Fruit fly (Drosophila melanogaster) whole organism, embryonic: Measurements from ENCODE around the gene zye.

Source experiments
- ATbp ChIP-seq: fragments of 200-800 bp; sonication (Bioruptor generic); optimal IDR thresholded peaks from 2 replicates; lab custom pipeline; 2017; ENCODE audit warnings: missing biosample characterization, mild to moderate bottlenecking, missing genetic modification characterization, missing genetic modification reagents
- Asciz ChIP-seq: fragments of 200-800 bp; sonication (Bioruptor generic); optimal IDR thresholded peaks from 2 replicates; lab custom pipeline; 2017; ENCODE audit warnings: missing biosample characterization, mild to moderate bottlenecking, missing genetic modification characterization, missing genetic modification reagents
- Bdp1 ChIP-seq: fragments of 200-800 bp; sonication (Bioruptor generic); optimal IDR thresholded peaks from 3 replicates; lab custom pipeline; 2016; ENCODE audit warnings: missing biosample characterization, missing genetic modification characterization
- CG10209 ChIP-seq: fragments of 200-800 bp; sonication (Bioruptor generic); optimal IDR thresholded peaks from 3 replicates; lab custom pipeline; 2017; ENCODE audit warnings: missing biosample characterization, mild to moderate bottlenecking, missing genetic modification characterization, missing genetic modification reagents
- CG11696 ChIP-seq: fragments of 200-800 bp; sonication (Bioruptor generic); IDR thresholded peaks from 2 replicates; pipeline ENCODE4 v1.3.6; 2022; ENCODE audit warnings: missing biosample characterization, missing genetic modification characterization
- CG12071 ChIP-seq: fragments of 200-800 bp; sonication (Bioruptor generic); optimal IDR thresholded peaks from 3 replicates; lab custom pipeline; 2018; ENCODE audit warnings: missing biosample characterization, mild to moderate bottlenecking, missing genetic modification characterization
- CG13296 ChIP-seq: fragments of 200-800 bp; sonication (Bioruptor generic); optimal IDR thresholded peaks from 3 replicates; lab custom pipeline; 2018; ENCODE audit warnings: missing biosample characterization, mild to moderate bottlenecking, missing genetic modification characterization
- CG13424 ChIP-seq: fragments of 200-800 bp; sonication (Bioruptor generic); optimal IDR thresholded peaks from 2 replicates; lab custom pipeline; 2019; ENCODE audit warnings: missing biosample characterization, mild to moderate bottlenecking, missing genetic modification characterization, moderate library complexity
- CG15011 ChIP-seq: fragments of 200-800 bp; sonication (Bioruptor generic); optimal IDR thresholded peaks from 3 replicates; lab custom pipeline; 2018; ENCODE audit warnings: missing biosample characterization, mild to moderate bottlenecking, missing genetic modification characterization
- CG16779 ChIP-seq: fragments of 200-800 bp; sonication (Bioruptor generic); IDR thresholded peaks from 2 replicates; pipeline ENCODE4 v1.3.6; 2022; ENCODE audit warnings: missing biosample characterization, missing genetic modification characterization
- CG42726 ChIP-seq: fragments of 200-800 bp; sonication (Bioruptor generic); IDR thresholded peaks from 2 replicates; pipeline ENCODE4 v1.3.6; 2022; ENCODE audit warnings: missing biosample characterization, missing genetic modification characterization; ENCODE audit not compliant: partially characterized antibody
- CG6683 ChIP-seq: fragments of 200-800 bp; sonication (Bioruptor generic); optimal IDR thresholded peaks from 2 replicates; lab custom pipeline; 2017; ENCODE audit warnings: missing biosample characterization, mild to moderate bottlenecking, missing genetic modification characterization, missing genetic modification reagents
- CG8924 ChIP-seq: fragments of 200-800 bp; optimal IDR thresholded peaks from 3 replicates; lab custom pipeline; 2019; ENCODE audit warnings: missing biosample characterization, mild to moderate bottlenecking, missing genetic modification characterization, moderate library complexity
- CoRest ChIP-seq: fragments of 200-800 bp; sonication (Bioruptor generic); optimal IDR thresholded peaks from 3 replicates; lab custom pipeline; 2018; ENCODE audit warnings: missing biosample characterization, mild to moderate bottlenecking, missing genetic modification characterization, moderate library complexity
- GATAe ChIP-seq: fragments of 200-800 bp; sonication (Bioruptor generic); conservative IDR thresholded peaks from 2 replicates; pipeline ENCODE4 v1.3.6; 2022; ENCODE audit warnings: missing biosample characterization, missing genetic modification characterization
- Neu2 ChIP-seq: fragments of 200-800 bp; sonication (Bioruptor generic); optimal IDR thresholded peaks from 3 replicates; lab custom pipeline; 2016; ENCODE audit warnings: missing biosample characterization, missing genetic modification characterization, borderline replicate concordance
- Poxn ChIP-seq: fragments of 200-800 bp; sonication (Bioruptor generic); IDR thresholded peaks from 2 replicates; pipeline ENCODE4 v1.3.6; 2022; ENCODE audit warnings: missing biosample characterization, missing genetic modification characterization
- Rx ChIP-seq: fragments of 200-800 bp; sonication (Bioruptor generic); IDR thresholded peaks from 2 replicates; pipeline ENCODE4 v1.3.6; 2022; ENCODE audit warnings: missing biosample characterization, missing genetic modification characterization
- Stat92E ChIP-seq, 3 experiments: fragments of >200 bp in 2 of 3; fragments of 200-800 bp in 1 of 3; sonication (Bioruptor generic) in 1 of 3; optimal IDR thresholded peaks; 2 replicates each; lab custom pipeline; 2017 to 2019; ENCODE audit warnings: missing biosample characterization in 3 of 3, missing genetic modification characterization in 3 of 3, mild to moderate bottlenecking in 1 of 3, moderate library complexity in 1 of 3
- dimm ChIP-seq: fragments of 200-800 bp; sonication (Bioruptor generic); IDR thresholded peaks from 2 replicates; pipeline ENCODE4 v1.3.6; 2022; ENCODE audit warnings: missing biosample characterization, missing genetic modification characterization
- disco-r ChIP-seq: fragments of 200-800 bp; sonication (Bioruptor generic); optimal IDR thresholded peaks from 2 replicates; lab custom pipeline; 2016; ENCODE audit warnings: missing biosample characterization, missing genetic modification characterization
- en ChIP-seq: fragments of 200-800 bp; sonication (Bioruptor generic); optimal IDR thresholded peaks from 2 replicates; lab custom pipeline; 2016; ENCODE audit warnings: missing biosample characterization, missing genetic modification characterization
- eve ChIP-seq, 2 experiments: fragments of >200 bp; optimal IDR thresholded peaks; 2 replicates each; lab custom pipeline; 2017; ENCODE audit warnings: missing biosample characterization in 2 of 2, missing genetic modification characterization in 2 of 2
- ewg ChIP-seq: fragments of 200-800 bp; sonication (Bioruptor generic); optimal IDR thresholded peaks from 3 replicates; lab custom pipeline; 2017; ENCODE audit warnings: mild to moderate bottlenecking, missing biosample characterization, missing genetic modification reagents, missing genetic modification characterization
- fd102C ChIP-seq: fragments of 200-800 bp; sonication (Bioruptor generic); optimal IDR thresholded peaks from 2 replicates; lab custom pipeline; 2018; ENCODE audit warnings: missing biosample characterization, mild to moderate bottlenecking, missing genetic modification characterization, moderate library complexity
- gcm2 ChIP-seq: fragments of 200-800 bp; sonication (Bioruptor generic); optimal IDR thresholded peaks from 2 replicates; lab custom pipeline; 2016; ENCODE audit warnings: missing biosample characterization, missing genetic modification characterization
- ham ChIP-seq: fragments of 200-800 bp; sonication (Bioruptor generic); IDR thresholded peaks from 2 replicates; pipeline ENCODE4 v1.3.6; 2022; ENCODE audit warnings: missing biosample characterization, missing genetic modification characterization
- lmd ChIP-seq: fragments of 200-800 bp; sonication (Bioruptor generic); IDR thresholded peaks from 2 replicates; pipeline ENCODE4 v1.3.6; 2022; ENCODE audit warnings: missing biosample characterization, missing genetic modification characterization
- nerfin-1 ChIP-seq: fragments of 200-800 bp; sonication (Bioruptor generic); optimal IDR thresholded peaks from 3 replicates; lab custom pipeline; 2019; ENCODE audit warnings: missing biosample characterization, mild to moderate bottlenecking, missing genetic modification characterization, moderate library complexity
- otp ChIP-seq: fragments of 200-800 bp; sonication (Bioruptor generic); IDR thresholded peaks from 3 replicates; pipeline ENCODE4, ENCODE4 v1.3.6; 2022; ENCODE audit warnings: missing biosample characterization, missing genetic modification characterization
- pfk ChIP-seq: fragments of 200-800 bp; sonication (Bioruptor generic); optimal IDR thresholded peaks from 2 replicates; lab custom pipeline; 2018; ENCODE audit warnings: missing biosample characterization, mild to moderate bottlenecking, missing genetic modification characterization, moderate library complexity
- pho ChIP-seq: fragments of 200-800 bp; sonication (Bioruptor generic); optimal IDR thresholded peaks from 2 replicates; lab custom pipeline; 2016; ENCODE audit warnings: missing biosample characterization, missing genetic modification characterization
- phol ChIP-seq: fragments of 200-800 bp; sonication (Bioruptor generic); optimal IDR thresholded peaks from 3 replicates; lab custom pipeline; 2018; ENCODE audit warnings: missing biosample characterization, mild to moderate bottlenecking, missing genetic modification characterization, moderate library complexity
- pros ChIP-seq: fragments of 200-800 bp; sonication (Bioruptor generic); optimal IDR thresholded peaks from 3 replicates; lab custom pipeline; 2019; ENCODE audit warnings: missing biosample characterization, mild to moderate bottlenecking, missing genetic modification characterization, moderate library complexity
- row ChIP-seq: fragments of 200-800 bp; sonication (Bioruptor generic); IDR thresholded peaks from 3 replicates; pipeline ENCODE4 v1.3.6; 2022; ENCODE audit warnings: missing biosample characterization, missing genetic modification characterization
- seq ChIP-seq: fragments of 200-800 bp; sonication (Bioruptor generic); IDR thresholded peaks from 2 replicates; pipeline ENCODE4 v1.3.6; 2022; ENCODE audit warnings: missing biosample characterization, missing genetic modification characterization
- so ChIP-seq: fragments of 200-800 bp; sonication (Bioruptor generic); IDR thresholded peaks from 3 replicates; pipeline ENCODE4 v1.3.6; 2022; ENCODE audit warnings: missing biosample characterization, missing genetic modification characterization
- sqz ChIP-seq: fragments of 200-800 bp; sonication (Bioruptor generic); optimal IDR thresholded peaks from 3 replicates; lab custom pipeline; 2018; ENCODE audit warnings: missing biosample characterization, mild to moderate bottlenecking, missing genetic modification characterization
- zen ChIP-seq: fragments of 200-800 bp; sonication (Bioruptor generic); optimal IDR thresholded peaks from 3 replicates; lab custom pipeline; 2018; ENCODE audit warnings: missing biosample characterization, mild to moderate bottlenecking, missing genetic modification characterization, moderate library complexity

The zye gene

dm6 chr3L:20405337-20405887, 8.0 kb upstream of the zye start (continued):
- no peak for TF ChIP-seq CG12071 (GFP tag; lab: Kevin White, UChicago)
- TF ChIP-seq CoRest, result no peak
- no peak for TF ChIP-seq en (GFP tag; lab: Kevin White, UChicago)
- no peak for TF ChIP-seq otp (GFP tag; lab: Robert Waterston, UW)
- peak; percentile 47 for TF ChIP-seq zen (tag; lab: Kevin White, UChicago)
- no peak for TF ChIP-seq Poxn (GFP tag; lab: Robert Waterston, UW)
- no peak for TF ChIP-seq GATAe (GFP tag; lab: Robert Waterston, UW)
- no peak for TF ChIP-seq sqz (GFP tag; lab: Kevin White, UChicago)
- TF ChIP-seq Bdp1 (GFP tag; lab: Kevin White, UChicago), result no peak
- no peak for TF ChIP-seq Asciz (GFP tag; lab: Kevin White, UChicago)
- no peak for TF ChIP-seq dimm (GFP tag; lab: Robert Waterston, UW)
- no peak for TF ChIP-seq pho (GFP tag; lab: Kevin White, UChicago)
- TF ChIP-seq CG10209 (GFP tag; lab: Kevin White, UChicago), result no peak
- TF ChIP-seq CG15011, result no peak
- TF ChIP-seq ATbp, result no peak
- no peak for TF ChIP-seq CG8924 (tag; lab: Kevin White, UChicago)
- TF ChIP-seq phol (tag; lab: Kevin White, UChicago), result no peak
- TF ChIP-seq CG6683 (GFP tag; lab: Kevin White, UChicago), result no peak
- TF ChIP-seq nerfin-1 (tag; lab: Kevin White, UChicago), result peak; percentile 8
- TF ChIP-seq CG11696 (GFP tag; lab: Robert Waterston, UW), result no peak
- TF ChIP-seq CG16779, result no peak
- TF ChIP-seq gcm2 (GFP tag; lab: Kevin White, UChicago), result no peak
- no peak for TF ChIP-seq pfk (GFP tag; lab: Kevin White, UChicago)
- peak; percentile 22; the same call in 1 of the 2 replicates for TF ChIP-seq CG42726 (GFP tag; lab: Robert Waterston, UW)
- no peak for TF ChIP-seq ewg (GFP tag; lab: Kevin White, UChicago)
- peak; percentile 53 for TF ChIP-seq Neu2
- TF ChIP-seq disco-r (GFP tag; lab: Kevin White, UChicago), result no peak
- TF ChIP-seq Rx (GFP tag; lab: Robert Waterston, UW), result no peak
- no peak for TF ChIP-seq row (GFP tag; lab: Robert Waterston, UW)
- TF ChIP-seq pros (GFP tag; lab: Kevin White, UChicago), result peak; percentile 44
- TF ChIP-seq CG13296 (GFP tag; lab: Kevin White, UChicago), result no peak
- TF ChIP-seq Stat92E (GFP tag; optimal IDR thresholded peaks at IDR 0.05; lab: Kevin White, UChicago), result no peak
- TF ChIP-seq seq, result 0 out of 2 replicates have a peak, but pooled peaks have one; percentile 6
- no peak for TF ChIP-seq lmd (GFP tag; lab: Robert Waterston, UW)
- no peak for TF ChIP-seq CG13424 (tag; lab: Kevin White, UChicago)
- no peak for TF ChIP-seq fd102C (GFP tag; lab: Kevin White, UChicago)
- TF ChIP-seq eve (GFP tag; optimal IDR thresholded peaks at IDR 0.05; lab: Kevin White, UChicago), result no peak
- no peak for TF ChIP-seq ham
- no peak for TF ChIP-seq so
